Worm (Caenorhabditis elegans): Measurements from ENCODE around the gene C34F11.1.

- TF ChIP-seq nhr-20 (tag; optimal IDR thresholded peaks at IDR 0.05) (no peak), aha-1 (tag; optimal IDR thresholded peaks at IDR 0.05) (no peak), pqm-1 (tag; optimal IDR thresholded peaks at IDR 0.05) (no peak), fkh-10 (GFP tag; optimal IDR thresholded peaks at IDR 0.05) (no peak), mep-1 (tag; optimal IDR thresholded peaks at IDR 0.05) (no peak), hlh-17 (GFP tag; optimal IDR thresholded peaks at IDR 0.05; ENCODE audit: borderline replicate concordance) (no peak), lin-13 (GFP tag; optimal IDR thresholded peaks at IDR 0.05) (no peak), ceh-82 (tag; optimal IDR thresholded peaks at IDR 0.05) (no peak), nhr-28 (tag; optimal IDR thresholded peaks at IDR 0.05) (no peak), tlp-1 (tag; optimal IDR thresholded peaks at IDR 0.05) (no peak), ceh-8 (GFP tag; optimal IDR thresholded peaks at IDR 0.05) (no peak), lin-39 (tag; optimal IDR thresholded peaks at IDR 0.05) (no peak), lin-35 (GFP tag; optimal IDR thresholded peaks at IDR 0.05) (no peak)
Measured at ce11 chrII:5177902-5178301, 34.9 kb upstream of the C34F11.1 start, which contains the start of gene C27D6.12.
